Fruit fly (Drosophila melanogaster) whole organism, prepupa: ENCODE data around the gene haf.

ENCODE experiments used
- CG10631 ChIP-seq: fragments of 200-800 bp; sonication (Bioruptor generic); optimal IDR thresholded peaks from 2 replicates; lab custom pipeline; 2016; ENCODE audit warnings: missing biosample characterization, missing genetic modification characterization
- CG10669 ChIP-seq: fragments of 200-800 bp; sonication (Bioruptor generic); optimal IDR thresholded peaks from 3 replicates; lab custom pipeline; 2018; ENCODE audit warnings: missing biosample characterization, mild to moderate bottlenecking, missing genetic modification characterization, moderate library complexity
- CG16779 ChIP-seq: fragments of 200-800 bp; sonication (Bioruptor generic); optimal IDR thresholded peaks from 3 replicates; lab custom pipeline; 2017; ENCODE audit warnings: missing biosample characterization, mild to moderate bottlenecking, missing genetic modification characterization
- CG4318 ChIP-seq: fragments of 200-800 bp; sonication (Bioruptor generic); optimal IDR thresholded peaks from 3 replicates; lab custom pipeline; 2017; ENCODE audit warnings: missing biosample characterization, mild to moderate bottlenecking, missing genetic modification characterization
- Ets21C ChIP-seq: fragments of 200-800 bp; sonication (Bioruptor generic); optimal IDR thresholded peaks from 3 replicates; lab custom pipeline; 2016; ENCODE audit warnings: missing biosample characterization, missing genetic modification characterization
- Hr4 ChIP-seq: fragments of 200-800 bp; sonication (Bioruptor generic); optimal IDR thresholded peaks from 3 replicates; lab custom pipeline; 2016; ENCODE audit warnings: missing biosample characterization, missing genetic modification characterization
- Met ChIP-seq: fragments of 200-800 bp; sonication (Bioruptor generic); optimal IDR thresholded peaks from 3 replicates; lab custom pipeline; 2016; ENCODE audit warnings: missing biosample characterization, missing genetic modification characterization
- OdsH ChIP-seq: fragments of 200-800 bp; sonication (Bioruptor generic); optimal IDR thresholded peaks from 3 replicates; lab custom pipeline; 2016; ENCODE audit warnings: missing biosample characterization, missing genetic modification characterization
- dsx ChIP-seq: fragments of 200-800 bp; optimal IDR thresholded peaks from 3 replicates; lab custom pipeline; 2019; ENCODE audit warnings: missing biosample characterization, mild to moderate bottlenecking, missing genetic modification characterization, moderate library complexity; ENCODE audit not compliant: poor library complexity, severe bottlenecking
- fd59A ChIP-seq: fragments of 200-800 bp; sonication (Bioruptor generic); optimal IDR thresholded peaks from 2 replicates; lab custom pipeline; 2017; ENCODE audit warnings: missing biosample characterization, mild to moderate bottlenecking, missing genetic modification characterization, missing genetic modification reagents

dm6 chr2L:1509748-1510147 lies 45.2 kb upstream of the haf start:
- TF ChIP-seq CG16779 (tag; lab: Kevin White, UChicago) = no peak
- TF ChIP-seq Met (GFP tag; lab: Kevin White, UChicago) = no peak
- no peak for TF ChIP-seq fd59A (GFP tag; lab: Kevin White, UChicago)
- TF ChIP-seq Hr4 (GFP tag; lab: Kevin White, UChicago) = peak; percentile 7
- TF ChIP-seq CG10669 (GFP tag; lab: Kevin White, UChicago) = peak; percentile 21
- no peak for TF ChIP-seq dsx (GFP tag; lab: Kevin White, UChicago)
- no peak for TF ChIP-seq OdsH (GFP tag; lab: Kevin White, UChicago)
- no peak for TF ChIP-seq Ets21C (GFP tag; lab: Kevin White, UChicago)
- TF ChIP-seq CG10631 (GFP tag; lab: Kevin White, UChicago) = no peak
- TF ChIP-seq CG4318 = no peak
